Worm (Caenorhabditis elegans): ENCODE measurements around the gene C24H12.8.
A peak's percentile ranks its signal among the peaks of the same experiment; 100 is the strongest.

The C24H12.8 gene

ce11 chrII:400167-400566 lies 22.8 kb downstream of the C24H12.8 start:
- no peak for TF ChIP-seq lin-14 (GFP tag; optimal IDR thresholded peaks at IDR 0.05)
- TF ChIP-seq efl-1 (optimal IDR thresholded peaks at IDR 0.05), result no peak
- peak in 1 of 2 experiments; percentile 80 for TF ChIP-seq efl-1 (GFP tag; optimal IDR thresholded peaks at IDR 0.05 in 1 of 2)

ce11 chrII:399321-399720 lies 23.7 kb downstream of the C24H12.8 start, which contains the start of gene C03H5.6:
Gene C03H5.6, minus strand, starts transcription at chrII:399421.
- TF ChIP-seq egl-27 (tag; optimal IDR thresholded peaks at IDR 0.05) (no peak), F16B12.6 (tag; optimal IDR thresholded peaks at IDR 0.05) (no peak), jun-1 (tag; optimal IDR thresholded peaks at IDR 0.05) (no peak), pag-3 (tag; optimal IDR thresholded peaks at IDR 0.05; ENCODE audit: borderline replicate concordance, insufficient read depth) (no peak), fkh-10 (GFP tag; optimal IDR thresholded peaks at IDR 0.05) (no peak), dpl-1 (GFP tag; optimal IDR thresholded peaks at IDR 0.05) (no peak), sox-4 (tag; optimal IDR thresholded peaks at IDR 0.05) (no peak), ceh-8 (GFP tag; optimal IDR thresholded peaks at IDR 0.05) (no peak), ama-1 (optimal IDR thresholded peaks at IDR 0.05) (no peak), isw-1 (GFP tag; IDR thresholded peaks at IDR 0.05) (no peak), swsn-7 (tag; optimal IDR thresholded peaks at IDR 0.05) (no peak)

ce11 chrII:388533-388932 lies 34.5 kb downstream of the C24H12.8 start, which contains the start of gene nstp-4:
Gene nstp-4, plus strand, starts transcription at chrII:388833.
- TF ChIP-seq fkh-4 (tag; optimal IDR thresholded peaks at IDR 0.05; ENCODE audit: borderline replicate concordance), result no peak
- TF ChIP-seq C34B4.2 (tag; optimal IDR thresholded peaks at IDR 0.05), result no peak
- TF ChIP-seq ceh-90 (tag; optimal IDR thresholded peaks at IDR 0.05), result no peak
- no peak for TF ChIP-seq sptf-1 (tag; optimal IDR thresholded peaks at IDR 0.05)
- no peak for TF ChIP-seq ceh-63 (GFP tag; optimal IDR thresholded peaks at IDR 0.05)
- TF ChIP-seq nhr-77 (tag; optimal IDR thresholded peaks at IDR 0.05), result no peak
- TF ChIP-seq ztf-11 (tag; optimal IDR thresholded peaks at IDR 0.05), result no peak
- no peak for TF ChIP-seq aly-2 (tag; optimal IDR thresholded peaks at IDR 0.05)
- no peak for TF ChIP-seq ceh-82 (tag; optimal IDR thresholded peaks at IDR 0.05)
- no peak for TF ChIP-seq nhr-11 (tag; optimal IDR thresholded peaks at IDR 0.05)
- TF ChIP-seq unc-30 (tag; optimal IDR thresholded peaks at IDR 0.05), result no peak
- TF ChIP-seq lin-15B (tag; optimal IDR thresholded peaks at IDR 0.05), result no peak
- TF ChIP-seq zip-4 (GFP tag; optimal IDR thresholded peaks at IDR 0.05), result no peak
- no peak for TF ChIP-seq lin-14 (GFP tag; optimal IDR thresholded peaks at IDR 0.05)
- TF ChIP-seq elt-2 (tag; optimal IDR thresholded peaks at IDR 0.05), result no peak
- no peak for TF ChIP-seq nhr-19 (GFP tag; conservative IDR thresholded peaks at IDR 0.05)
- TF ChIP-seq snpc-4 (tag; optimal IDR thresholded peaks at IDR 0.05), result no peak
- no peak for TF ChIP-seq ets-5 (GFP tag; IDR thresholded peaks at IDR 0.05)
- TF ChIP-seq dsc-1 (tag; optimal IDR thresholded peaks at IDR 0.05), result no peak
- no peak for TF ChIP-seq lin-35 (GFP tag; optimal IDR thresholded peaks at IDR 0.05)

ce11 chrII:387844-388355 lies 35.1 kb downstream of the C24H12.8 start:
- TF ChIP-seq efl-3 (GFP tag; optimal IDR thresholded peaks at IDR 0.05) (no peak), F16B12.6 (tag; optimal IDR thresholded peaks at IDR 0.05) (peak; percentile 1), isw-1 (GFP tag; IDR thresholded peaks at IDR 0.05) (no peak), lin-13 (GFP tag; optimal IDR thresholded peaks at IDR 0.05) (no peak), C04F5.9 (tag; optimal IDR thresholded peaks at IDR 0.05) (no peak), lin-15B (tag; optimal IDR thresholded peaks at IDR 0.05) (no peak), jun-1 (tag; optimal IDR thresholded peaks at IDR 0.05) (no peak), nhr-19 (GFP tag; conservative IDR thresholded peaks at IDR 0.05) (no peak), efl-1 (optimal IDR thresholded peaks at IDR 0.05) (peak; percentile 17 to 28), efl-1 (GFP tag; optimal IDR thresholded peaks at IDR 0.05 in 1 of 2) (peak in 1 of 2 experiments; percentile 92), nhr-20 (tag; optimal IDR thresholded peaks at IDR 0.05) (no peak), sup-37 (GFP tag; optimal IDR thresholded peaks at IDR 0.05) (no peak), C16A3.4 (tag; optimal IDR thresholded peaks at IDR 0.05) (no peak), unc-86 (tag; optimal IDR thresholded peaks at IDR 0.05) (no peak), mef-2 (tag; optimal IDR thresholded peaks at IDR 0.05) (no peak), lin-39 (tag; optimal IDR thresholded peaks at IDR 0.05) (no peak), sptf-1 (tag; optimal IDR thresholded peaks at IDR 0.05) (no peak), rnt-1 (tag; optimal IDR thresholded peaks at IDR 0.05) (no peak), nhr-71 (tag; optimal IDR thresholded peaks at IDR 0.05) (no peak), tlp-1 (tag; optimal IDR thresholded peaks at IDR 0.05) (no peak), lin-35 (GFP tag; optimal IDR thresholded peaks at IDR 0.05) (no peak), pqm-1 (tag; optimal IDR thresholded peaks at IDR 0.05) (no peak), tbx-2 (tag; optimal IDR thresholded peaks at IDR 0.05) (no peak), C34B4.2 (tag; optimal IDR thresholded peaks at IDR 0.05) (no peak), nhr-90 (tag; optimal IDR thresholded peaks at IDR 0.05; ENCODE audit: poor library complexity) (no peak)

All from whole organism, L1 larva.